Fruit fly (Drosophila melanogaster) whole organism, adult: Measurements from ENCODE around the gene f-cup.

ENCODE experiments used
- CG11617 ChIP-seq: fragments of 200-800 bp; sonication (Bioruptor generic); optimal IDR thresholded peaks from 2 replicates; lab custom pipeline; 2017; ENCODE audit warnings: mild to moderate bottlenecking, missing biosample characterization, missing genetic modification reagents, missing genetic modification characterization
- CG12768 ChIP-seq: fragments of 200-800 bp; sonication (Bioruptor generic); optimal IDR thresholded peaks from 2 replicates; lab custom pipeline; 2017; ENCODE audit warnings: missing biosample characterization, missing genetic modification characterization, mild to moderate bottlenecking, moderate library complexity, missing genetic modification reagents
- CG14711 ChIP-seq: fragments of 200-800 bp; sonication (Bioruptor generic); optimal IDR thresholded peaks from 2 replicates; lab custom pipeline; 2018; ENCODE audit warnings: missing biosample characterization, mild to moderate bottlenecking, missing genetic modification characterization, moderate library complexity
- CG1620 ChIP-seq: fragments of 200-800 bp; sonication (Bioruptor generic); optimal IDR thresholded peaks from 2 replicates; lab custom pipeline; 2016; ENCODE audit warnings: missing biosample characterization, missing genetic modification characterization
- CG33017 ChIP-seq: fragments of 200-800 bp; sonication (Bioruptor generic); optimal IDR thresholded peaks from 2 replicates; lab custom pipeline; 2018; ENCODE audit warnings: missing biosample characterization, mild to moderate bottlenecking, missing genetic modification characterization, moderate library complexity
- CG5204 ChIP-seq: fragments of 200-800 bp; sonication (Bioruptor generic); optimal IDR thresholded peaks from 2 replicates; lab custom pipeline; 2016; ENCODE audit warnings: missing biosample characterization, missing genetic modification characterization
- CG7045 ChIP-seq: fragments of 200-800 bp; sonication (Bioruptor generic); optimal IDR thresholded peaks from 2 replicates; lab custom pipeline; 2017; ENCODE audit warnings: missing biosample characterization, mild to moderate bottlenecking, missing genetic modification characterization
- CG7101 ChIP-seq: fragments of 200-800 bp; sonication (Bioruptor generic); optimal IDR thresholded peaks from 2 replicates; lab custom pipeline; 2018; ENCODE audit warnings: missing biosample characterization, mild to moderate bottlenecking, missing genetic modification characterization, moderate library complexity
- Clk ChIP-seq: fragments of 200-800 bp; sonication (Bioruptor generic); optimal IDR thresholded peaks from 2 replicates; lab custom pipeline; 2017; ENCODE audit warnings: missing biosample characterization, missing genetic modification characterization
- Crg-1 ChIP-seq: fragments of 200-800 bp; sonication (Bioruptor generic); optimal IDR thresholded peaks from 2 replicates; lab custom pipeline; 2016; ENCODE audit warnings: missing biosample characterization, missing genetic modification characterization
- Hr96 ChIP-seq: fragments of 200-800 bp; sonication (Bioruptor generic); optimal IDR thresholded peaks from 2 replicates; lab custom pipeline; 2016; ENCODE audit warnings: missing biosample characterization, missing genetic modification characterization
- Mnt ChIP-seq: fragments of 200-800 bp; sonication (Bioruptor generic); optimal IDR thresholded peaks from 2 replicates; lab custom pipeline; 2016; ENCODE audit warnings: missing biosample characterization, mild to moderate bottlenecking, missing genetic modification characterization
- bab1 ChIP-seq: fragments of 200-800 bp; sonication (Bioruptor generic); optimal IDR thresholded peaks from 3 replicates; lab custom pipeline; 2019; ENCODE audit warnings: missing biosample characterization, mild to moderate bottlenecking, missing genetic modification characterization, moderate library complexity
- cic ChIP-seq: fragments of 200-800 bp; sonication (Bioruptor generic); optimal IDR thresholded peaks from 2 replicates; lab custom pipeline; 2017; ENCODE audit warnings: missing biosample characterization, mild to moderate bottlenecking, missing genetic modification characterization, moderate library complexity
- cnc ChIP-seq, 2 experiments: fragments of >200 bp; optimal IDR thresholded peaks; 2 replicates each; lab custom pipeline; 2017
- kay ChIP-seq: fragments of 200-800 bp; sonication (Bioruptor generic); peaks from one replicate; lab custom pipeline; 2016; ENCODE audit warnings: missing biosample characterization, missing genetic modification characterization, borderline replicate concordance
- ovo ChIP-seq: fragments of 200-800 bp; sonication (Bioruptor generic); optimal IDR thresholded peaks from 2 replicates; lab custom pipeline; 2016; ENCODE audit warnings: missing biosample characterization, missing genetic modification characterization
- pad ChIP-seq: fragments of 200-800 bp; sonication (Bioruptor generic); optimal IDR thresholded peaks from 3 replicates; lab custom pipeline; 2017; ENCODE audit warnings: missing biosample characterization, missing genetic modification characterization, mild to moderate bottlenecking, moderate library complexity, missing genetic modification reagents
- tj ChIP-seq: fragments of 200-800 bp; sonication (Bioruptor generic); optimal IDR thresholded peaks from 3 replicates; lab custom pipeline; 2017; ENCODE audit warnings: missing biosample characterization, mild to moderate bottlenecking, missing genetic modification characterization, moderate library complexity
- toe ChIP-seq: fragments of 200-800 bp; sonication (Bioruptor generic); optimal IDR thresholded peaks from 2 replicates; lab custom pipeline; 2016; ENCODE audit warnings: missing biosample characterization, missing genetic modification characterization

f-cup gene

DNA sequence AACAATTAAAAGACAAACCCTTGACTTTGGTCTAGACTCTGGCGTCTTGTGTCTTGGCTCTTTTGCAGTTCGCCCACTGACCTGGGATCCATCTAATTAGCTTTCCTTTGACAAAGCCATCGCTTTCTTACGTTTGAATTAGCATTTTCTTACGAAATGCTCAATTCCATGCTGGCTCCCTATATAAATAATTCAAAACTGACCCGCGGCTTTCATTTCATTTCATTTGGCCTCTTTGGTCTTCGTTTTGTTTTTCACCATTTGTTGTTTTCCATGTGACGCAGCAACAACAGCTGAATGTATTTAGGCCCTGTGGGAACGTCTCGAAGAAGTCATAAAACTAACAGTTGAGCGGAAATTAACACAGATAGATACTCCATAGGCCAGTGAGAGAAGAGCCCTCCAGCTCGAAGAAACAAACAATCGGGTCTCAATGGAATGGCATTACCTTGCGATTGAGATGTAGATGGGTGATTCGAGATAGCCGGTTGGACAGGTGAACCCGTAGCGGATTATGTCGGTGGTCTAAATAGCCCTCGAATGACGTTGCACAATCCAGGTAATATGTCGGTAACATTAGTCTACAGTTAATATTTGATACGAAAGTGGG lies 23.5 kb upstream of the f-cup start:
- TF ChIP-seq kay (GFP tag; lab: Kevin White, UChicago), result peak; percentile 7
- no peak for TF ChIP-seq Clk (GFP tag; lab: Kevin White, UChicago)
- no peak for TF ChIP-seq CG12768 (GFP tag; lab: Kevin White, UChicago)
- no peak for TF ChIP-seq Mnt
- TF ChIP-seq CG1620 (GFP tag; lab: Kevin White, UChicago), result no peak

DNA sequence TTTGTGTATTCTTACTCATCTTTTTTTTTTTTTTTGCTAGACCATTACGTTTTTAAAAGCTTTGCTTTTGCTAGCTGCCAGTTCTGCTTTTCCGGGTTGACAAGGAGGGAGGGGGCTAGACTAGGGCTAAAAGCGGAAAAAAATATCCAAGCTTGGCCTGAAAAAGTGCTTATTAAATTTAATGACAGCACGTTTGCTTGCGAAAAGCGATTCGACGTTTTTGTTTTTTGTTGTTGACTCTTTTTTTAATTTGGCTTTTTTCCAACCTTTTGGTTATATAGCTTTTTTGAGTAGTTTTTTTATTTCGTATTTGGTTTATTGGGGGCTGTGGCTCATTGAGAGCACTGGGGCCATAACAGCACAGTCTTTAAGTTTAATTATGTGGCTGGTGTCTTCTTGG lies 21.8 kb upstream of the f-cup start:
- TF ChIP-seq CG14711 (tag; lab: Kevin White, UChicago) (no peak), CG1620 (GFP tag; lab: Kevin White, UChicago) (no peak), tj (peak; percentile 95)

DNA sequence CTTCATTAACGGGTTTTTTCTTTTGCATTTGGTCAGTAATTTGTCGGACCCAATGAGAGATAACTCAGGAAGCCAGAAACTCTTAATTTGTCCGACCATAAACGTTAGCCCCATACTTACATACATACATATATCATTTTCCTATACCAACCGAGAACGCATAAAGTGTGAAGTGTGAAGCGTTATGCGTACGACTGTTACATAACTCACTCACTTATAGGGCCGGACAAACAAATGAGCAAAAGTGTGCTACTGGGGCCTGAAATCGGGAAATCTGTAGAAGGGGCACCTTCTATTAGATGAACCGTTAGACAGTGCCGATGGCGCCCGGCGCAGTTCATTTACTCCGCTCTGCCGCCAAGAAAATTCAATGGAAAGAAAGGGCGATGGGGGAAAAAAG lies 21.4 kb upstream of the f-cup start:
- TF ChIP-seq tj (no peak), toe (GFP tag; lab: Kevin White, UChicago) (no peak), pad (GFP tag; lab: Kevin White, UChicago) (no peak), CG1620 (GFP tag; lab: Kevin White, UChicago) (no peak), Crg-1 (GFP tag; lab: Kevin White, UChicago) (no peak), CG7045 (no peak), bab1 (GFP tag; lab: Kevin White, UChicago) (no peak), Hr96 (GFP tag; lab: Kevin White, UChicago) (no peak), Clk (GFP tag; lab: Kevin White, UChicago) (no peak), CG11617 (GFP tag; lab: Kevin White, UChicago) (no peak), Mnt (no peak), CG7101 (tag; lab: Kevin White, UChicago) (no peak), cic (no peak), cnc (optimal IDR thresholded peaks at IDR 0.05; lab: Kevin White, UChicago) (no peak), kay (GFP tag; lab: Kevin White, UChicago) (no peak), ovo (GFP tag; lab: Kevin White, UChicago) (no peak), CG12768 (GFP tag; lab: Kevin White, UChicago) (no peak), CG5204 (GFP tag; lab: Kevin White, UChicago) (no peak), CG33017 (tag; lab: Kevin White, UChicago) (no peak)

- TF ChIP-seq kay (GFP tag; lab: Kevin White, UChicago) (no peak), tj (peak; percentile 93)
Observed at dm6 chr3R:13720798-13721197, 20.2 kb upstream of the f-cup start.

- no peak for TF ChIP-seq cic
Observed at dm6 chr3R:13719053-13719452, 18.4 kb upstream of the f-cup start.

DNA sequence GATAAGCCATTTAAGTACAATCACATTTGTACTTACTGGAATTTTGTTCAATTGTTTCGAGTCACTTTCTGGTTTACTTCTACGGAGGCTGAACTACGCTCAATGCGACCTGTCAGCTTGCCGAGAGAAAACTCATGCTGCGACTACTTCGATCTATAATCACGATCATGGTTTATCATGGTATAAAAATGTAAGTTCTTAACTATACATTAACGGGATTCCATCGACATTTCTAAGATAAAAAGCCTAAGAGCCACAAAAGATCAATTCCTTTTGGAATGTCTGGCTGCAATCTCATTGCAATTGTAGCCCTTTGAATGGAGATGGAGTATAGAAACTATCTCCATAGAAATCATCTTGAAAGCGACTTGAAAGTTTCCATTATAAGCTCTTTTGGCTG lies 17.4 kb upstream of the f-cup start, which contains the start of gene Ubc87F:
Gene Ubc87F, minus strand, starts transcription at position 101 of the 400 bp plus-strand sequence.
- TF ChIP-seq ovo (GFP tag; lab: Kevin White, UChicago) (no peak), CG14711 (tag; lab: Kevin White, UChicago) (no peak), cic (no peak), kay (GFP tag; lab: Kevin White, UChicago) (no peak), CG11617 (GFP tag; lab: Kevin White, UChicago) (no peak), cnc (optimal IDR thresholded peaks at IDR 0.05; lab: Kevin White, UChicago) (no peak), CG33017 (tag; lab: Kevin White, UChicago) (no peak), CG12768 (GFP tag; lab: Kevin White, UChicago) (no peak), CG5204 (GFP tag; lab: Kevin White, UChicago) (no peak), CG7101 (tag; lab: Kevin White, UChicago) (no peak)

DNA sequence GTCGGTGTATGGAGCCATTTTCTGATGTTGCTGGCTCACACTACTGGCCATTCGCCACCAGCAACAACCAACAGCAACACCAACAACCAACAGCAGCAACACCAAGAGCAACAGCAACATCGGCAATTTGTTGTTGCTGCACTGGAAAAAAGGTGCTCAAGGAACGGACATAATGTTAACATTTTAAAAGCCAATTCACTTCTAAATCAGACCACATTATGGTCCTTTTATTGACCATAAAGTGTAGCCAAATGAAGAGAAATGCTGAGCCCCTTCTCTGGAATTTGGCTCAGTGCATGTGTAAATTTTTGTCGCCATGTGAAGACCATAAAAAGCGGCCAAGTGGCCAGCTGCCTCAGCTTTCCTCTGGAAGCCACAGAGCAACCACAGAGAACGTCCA lies 16.2 kb upstream of the f-cup start:
- TF ChIP-seq CG7101 (tag; lab: Kevin White, UChicago) (no peak), Clk (GFP tag; lab: Kevin White, UChicago) (no peak), CG12768 (GFP tag; lab: Kevin White, UChicago) (no peak), CG14711 (tag; lab: Kevin White, UChicago) (no peak)

DNA sequence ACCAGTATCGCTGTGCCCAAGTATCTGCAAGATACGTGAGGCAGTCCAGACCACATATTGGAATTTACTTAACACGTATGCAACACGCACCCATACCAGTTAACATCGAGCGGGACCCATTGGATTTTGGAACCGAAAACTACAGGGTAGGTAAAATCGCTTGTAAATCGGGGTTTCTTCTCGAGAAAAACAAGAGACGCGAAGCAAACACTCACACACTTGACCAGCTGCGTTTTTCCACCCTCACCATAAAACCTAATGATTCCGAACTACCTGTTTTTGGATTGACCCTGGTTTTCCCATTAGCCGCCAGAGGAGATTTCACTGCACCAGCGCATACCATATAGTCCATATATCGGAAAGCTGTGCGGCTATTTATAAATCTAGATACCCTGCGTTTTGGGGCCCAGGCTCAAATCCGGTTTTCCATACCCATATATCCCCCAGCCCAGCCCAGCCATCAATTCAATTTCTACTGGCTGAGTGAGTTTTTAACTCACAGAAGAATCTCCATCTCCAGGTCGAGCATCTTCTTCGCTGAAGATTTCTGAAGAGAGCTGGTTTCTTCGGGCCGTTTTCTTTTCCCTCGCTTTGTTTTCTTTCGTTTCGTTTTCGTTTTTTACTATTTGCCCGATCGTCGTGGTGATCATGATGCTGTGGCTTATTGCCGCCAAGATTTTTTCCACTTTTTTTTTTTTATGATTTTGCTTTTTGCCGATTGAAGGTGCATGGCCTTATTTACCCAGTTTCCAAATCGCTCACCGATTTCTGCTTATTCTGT lies 15.2 kb upstream of the f-cup start:
- no peak for TF ChIP-seq CG14711 (tag; lab: Kevin White, UChicago)
